Fruit fly (Drosophila melanogaster) whole organism, prepupa: ENCODE measurements around the gene CG15282.

Experiments
- CG6276 ChIP-seq: fragments of 200-800 bp; sonication (Bioruptor generic); optimal IDR thresholded peaks from 2 replicates; lab custom pipeline; 2017; ENCODE audit warnings: missing biosample characterization, mild to moderate bottlenecking, missing genetic modification characterization
- Gug ChIP-seq: fragments of 200-800 bp; sonication (Bioruptor generic); IDR thresholded peaks from 2 replicates; pipeline ENCODE4 v1.3.6; 2022; ENCODE audit warnings: missing biosample characterization, missing genetic modification characterization

DNA sequence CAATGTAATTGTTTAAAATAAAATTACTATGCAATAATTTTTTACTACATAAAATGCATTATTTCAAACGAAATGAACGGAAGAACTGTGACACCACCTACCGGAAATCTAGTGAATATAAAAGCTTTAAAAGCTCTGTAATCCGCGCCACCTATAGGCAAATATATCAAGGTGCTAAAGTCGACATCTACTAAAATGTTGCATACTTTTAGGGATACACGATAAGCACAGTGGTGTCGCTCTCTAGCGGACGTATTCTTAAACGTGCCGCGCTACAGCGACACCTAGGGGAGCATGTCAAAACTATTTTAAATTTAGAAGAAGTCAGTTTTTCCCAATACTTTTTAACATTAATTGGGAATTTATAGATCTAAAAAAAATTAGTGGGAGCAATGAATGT is 6.1 kb upstream of the CG15282 start:
- TF ChIP-seq Gug (GFP tag; lab: Robert Waterston, UW) (no peak), CG6276 (no peak)
